Fruit fly (Drosophila melanogaster) whole organism, prepupa: ENCODE data around the gene RNaseX25.

Source experiments
- Blimp-1 ChIP-seq: fragments of 200-800 bp; sonication (Bioruptor generic); optimal IDR thresholded peaks from 3 replicates; lab custom pipeline; 2017; ENCODE audit warnings: missing biosample characterization, missing genetic modification characterization, mild to moderate bottlenecking, moderate library complexity, missing genetic modification reagents
- CG10669 ChIP-seq: fragments of 200-800 bp; sonication (Bioruptor generic); optimal IDR thresholded peaks from 3 replicates; lab custom pipeline; 2018; ENCODE audit warnings: missing biosample characterization, mild to moderate bottlenecking, missing genetic modification characterization, moderate library complexity
- CG3032 ChIP-seq: fragments of 200-800 bp; optimal IDR thresholded peaks from 2 replicates; lab custom pipeline; 2019; ENCODE audit warnings: missing biosample characterization, mild to moderate bottlenecking, missing genetic modification characterization, moderate library complexity
- CG4318 ChIP-seq: fragments of 200-800 bp; sonication (Bioruptor generic); optimal IDR thresholded peaks from 3 replicates; lab custom pipeline; 2017; ENCODE audit warnings: missing biosample characterization, mild to moderate bottlenecking, missing genetic modification characterization
- CG6854 ChIP-seq: fragments of 200-800 bp; sonication (Bioruptor generic); optimal IDR thresholded peaks from 2 replicates; lab custom pipeline; 2017; ENCODE audit warnings: missing biosample characterization, mild to moderate bottlenecking, missing genetic modification characterization
- CG7368 ChIP-seq: fragments of 200-800 bp; sonication (Bioruptor generic); optimal IDR thresholded peaks from 3 replicates; lab custom pipeline; 2016; ENCODE audit warnings: missing biosample characterization, missing genetic modification characterization
- Eip93F ChIP-seq: fragments of 200-800 bp; sonication (Bioruptor generic); optimal IDR thresholded peaks from 2 replicates; lab custom pipeline; 2016; ENCODE audit warnings: missing biosample characterization, mild to moderate bottlenecking, missing genetic modification characterization
- Hr39 ChIP-seq: fragments of 200-800 bp; sonication (Bioruptor generic); optimal IDR thresholded peaks from 2 replicates; lab custom pipeline; 2016; ENCODE audit warnings: missing biosample characterization, missing genetic modification characterization
- cyc ChIP-seq: fragments of 200-800 bp; sonication (Bioruptor generic); optimal IDR thresholded peaks from 3 replicates; lab custom pipeline; 2016; ENCODE audit warnings: missing biosample characterization, missing genetic modification characterization
- dsx ChIP-seq: fragments of 200-800 bp; optimal IDR thresholded peaks from 3 replicates; lab custom pipeline; 2019; ENCODE audit warnings: missing biosample characterization, mild to moderate bottlenecking, missing genetic modification characterization, moderate library complexity; ENCODE audit not compliant: poor library complexity, severe bottlenecking
- topi ChIP-seq: fragments of 200-800 bp; sonication (Bioruptor generic); optimal IDR thresholded peaks from 3 replicates; lab custom pipeline; 2016; ENCODE audit warnings: missing biosample characterization, missing genetic modification characterization

DNA sequence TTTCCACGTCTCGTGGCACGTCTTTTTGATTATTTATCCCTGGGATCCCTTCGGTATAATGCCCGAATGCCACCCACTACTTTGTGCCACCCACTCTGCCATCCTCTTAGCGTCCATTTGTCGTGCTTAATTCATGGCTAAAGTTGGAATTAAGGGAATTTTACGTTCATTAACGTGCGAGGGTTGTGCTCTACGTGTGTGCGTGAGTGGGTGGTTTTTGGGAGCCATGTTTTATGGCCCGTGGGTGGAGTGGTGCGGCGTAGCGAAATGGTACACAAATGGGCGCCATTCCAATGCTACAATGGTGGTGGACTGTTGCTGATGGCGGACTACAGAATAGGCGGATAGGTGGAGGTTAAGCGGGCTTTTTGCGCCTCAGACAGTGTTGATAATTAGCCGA is 3.2 kb upstream of the RNaseX25 start:
- TF ChIP-seq CG4318, result no peak
- TF ChIP-seq CG3032 (tag; lab: Kevin White, UChicago), result no peak
- TF ChIP-seq CG6854 (GFP tag; lab: Kevin White, UChicago), result no peak
- no peak for TF ChIP-seq CG7368 (GFP tag; lab: Kevin White, UChicago)
- no peak for TF ChIP-seq cyc (GFP tag; lab: Kevin White, UChicago)
- no peak for TF ChIP-seq CG10669 (GFP tag; lab: Kevin White, UChicago)
- TF ChIP-seq Eip93F (GFP tag; lab: Kevin White, UChicago), result no peak
- no peak for TF ChIP-seq Hr39 (GFP tag; lab: Kevin White, UChicago)
- no peak for TF ChIP-seq topi (GFP tag; lab: Kevin White, UChicago)
- no peak for TF ChIP-seq Blimp-1 (GFP tag; lab: Kevin White, UChicago)
- TF ChIP-seq dsx (GFP tag; lab: Kevin White, UChicago), result no peak
